Fruit fly (Drosophila melanogaster) whole organism, adult: Measurements from ENCODE around the gene tal-AA.

Source experiments
- CG33017 ChIP-seq: fragments of 200-800 bp; sonication (Bioruptor generic); optimal IDR thresholded peaks from 2 replicates; lab custom pipeline; 2018; ENCODE audit warnings: missing biosample characterization, mild to moderate bottlenecking, missing genetic modification characterization, moderate library complexity
- Mnt ChIP-seq: fragments of 200-800 bp; sonication (Bioruptor generic); optimal IDR thresholded peaks from 2 replicates; lab custom pipeline; 2016; ENCODE audit warnings: missing biosample characterization, mild to moderate bottlenecking, missing genetic modification characterization
- cnc ChIP-seq, 2 experiments: fragments of >200 bp; optimal IDR thresholded peaks; 2 replicates each; lab custom pipeline; 2017

dm6 chr3R:13834551-13834950 is 21.6 kb downstream of the tal-AA start:
- TF ChIP-seq CG33017 (no peak), Mnt (GFP tag; lab: Kevin White, UChicago) (no peak), cnc (optimal IDR thresholded peaks at IDR 0.05; lab: Kevin White, UChicago) (no peak)
